Fruit fly (Drosophila melanogaster) whole organism, prepupa: ENCODE results near the gene Teh2.

Source experiments
- Blimp-1 ChIP-seq: fragments of 200-800 bp; sonication (Bioruptor generic); optimal IDR thresholded peaks from 3 replicates; lab custom pipeline; 2017; ENCODE audit warnings: missing biosample characterization, missing genetic modification characterization, mild to moderate bottlenecking, moderate library complexity, missing genetic modification reagents
- CG11902 ChIP-seq: fragments of 200-800 bp; sonication (Bioruptor generic); optimal IDR thresholded peaks from 3 replicates; lab custom pipeline; 2016; ENCODE audit warnings: missing biosample characterization, missing genetic modification characterization
- CG15336 ChIP-seq: fragments of 200-800 bp; sonication (Bioruptor generic); IDR thresholded peaks from 2 replicates; pipeline ENCODE4 v1.3.6; 2022; ENCODE audit warnings: missing biosample characterization, missing genetic modification characterization
- CG1621 ChIP-seq: fragments of 200-800 bp; sonication (Bioruptor generic); optimal IDR thresholded peaks from 3 replicates; lab custom pipeline; 2018; ENCODE audit warnings: missing biosample characterization, mild to moderate bottlenecking, missing genetic modification characterization
- CG16779 ChIP-seq: fragments of 200-800 bp; sonication (Bioruptor generic); optimal IDR thresholded peaks from 3 replicates; lab custom pipeline; 2017; ENCODE audit warnings: missing biosample characterization, mild to moderate bottlenecking, missing genetic modification characterization
- CG32006 ChIP-seq: fragments of 200-800 bp; sonication (Bioruptor generic); optimal IDR thresholded peaks from 3 replicates; lab custom pipeline; 2017; ENCODE audit warnings: missing biosample characterization, mild to moderate bottlenecking, missing genetic modification characterization
- CG4318 ChIP-seq: fragments of 200-800 bp; sonication (Bioruptor generic); optimal IDR thresholded peaks from 3 replicates; lab custom pipeline; 2017; ENCODE audit warnings: missing biosample characterization, mild to moderate bottlenecking, missing genetic modification characterization
- CG6163 ChIP-seq: fragments of 200-800 bp; sonication (Bioruptor generic); IDR thresholded peaks from 3 replicates; pipeline ENCODE4 v1.3.6; 2022; ENCODE audit warnings: missing biosample characterization, missing genetic modification characterization
- CG6276 ChIP-seq: fragments of 200-800 bp; sonication (Bioruptor generic); optimal IDR thresholded peaks from 2 replicates; lab custom pipeline; 2017; ENCODE audit warnings: missing biosample characterization, mild to moderate bottlenecking, missing genetic modification characterization
- CG6792 ChIP-seq: fragments of 200-800 bp; sonication (Bioruptor generic); optimal IDR thresholded peaks from 3 replicates; lab custom pipeline; 2016; ENCODE audit warnings: missing biosample characterization, missing genetic modification characterization
- CG6808 ChIP-seq: fragments of 200-800 bp; sonication (Bioruptor generic); optimal IDR thresholded peaks from 3 replicates; lab custom pipeline; 2017; ENCODE audit warnings: missing biosample characterization, missing genetic modification characterization, mild to moderate bottlenecking, moderate library complexity, missing genetic modification reagents
- CG6854 ChIP-seq: fragments of 200-800 bp; sonication (Bioruptor generic); optimal IDR thresholded peaks from 2 replicates; lab custom pipeline; 2017; ENCODE audit warnings: missing biosample characterization, mild to moderate bottlenecking, missing genetic modification characterization
- CG7368 ChIP-seq: fragments of 200-800 bp; sonication (Bioruptor generic); optimal IDR thresholded peaks from 3 replicates; lab custom pipeline; 2016; ENCODE audit warnings: missing biosample characterization, missing genetic modification characterization
- CG8119 ChIP-seq: fragments of 200-800 bp; sonication (Bioruptor generic); IDR thresholded peaks from 3 replicates; pipeline ENCODE4 v1.3.6; 2022; ENCODE audit warnings: missing biosample characterization, missing genetic modification characterization
- CG8319 ChIP-seq: fragments of 200-800 bp; sonication (Bioruptor generic); optimal IDR thresholded peaks from 3 replicates; lab custom pipeline; 2016; ENCODE audit warnings: missing biosample characterization, missing genetic modification characterization
- CG8632 ChIP-seq: fragments of 200-800 bp; sonication (Bioruptor generic); optimal IDR thresholded peaks from 3 replicates; lab custom pipeline; 2016; ENCODE audit warnings: missing biosample characterization, missing genetic modification characterization
- CG9139 ChIP-seq: fragments of 200-800 bp; sonication (Bioruptor generic); optimal IDR thresholded peaks from 3 replicates; lab custom pipeline; 2017; ENCODE audit warnings: missing biosample characterization, mild to moderate bottlenecking, missing genetic modification characterization
- Eip75B ChIP-seq: fragments of 200-800 bp; sonication (Bioruptor generic); optimal IDR thresholded peaks from 3 replicates; lab custom pipeline; 2016; ENCODE audit warnings: missing biosample characterization, missing genetic modification characterization
- Eip78C ChIP-seq: fragments of 200-800 bp; sonication (Bioruptor generic); peaks from one replicate; lab custom pipeline; 2016; ENCODE audit warnings: missing biosample characterization, missing genetic modification characterization
- Eip93F ChIP-seq: fragments of 200-800 bp; sonication (Bioruptor generic); optimal IDR thresholded peaks from 2 replicates; lab custom pipeline; 2016; ENCODE audit warnings: missing biosample characterization, mild to moderate bottlenecking, missing genetic modification characterization
- Ets96B ChIP-seq: fragments of 200-800 bp; optimal IDR thresholded peaks from 2 replicates; lab custom pipeline; 2019; ENCODE audit warnings: missing biosample characterization, mild to moderate bottlenecking, missing genetic modification characterization, moderate library complexity
- Hr39 ChIP-seq: fragments of 200-800 bp; sonication (Bioruptor generic); optimal IDR thresholded peaks from 2 replicates; lab custom pipeline; 2016; ENCODE audit warnings: missing biosample characterization, missing genetic modification characterization
- Met ChIP-seq: fragments of 200-800 bp; sonication (Bioruptor generic); optimal IDR thresholded peaks from 3 replicates; lab custom pipeline; 2016; ENCODE audit warnings: missing biosample characterization, missing genetic modification characterization
- Sox102F ChIP-seq: fragments of 200-800 bp; sonication (Bioruptor generic); optimal IDR thresholded peaks from 2 replicates; lab custom pipeline; 2016; ENCODE audit warnings: missing biosample characterization, mild to moderate bottlenecking, missing genetic modification characterization
- Sox14 ChIP-seq: fragments of 200-800 bp; sonication (Bioruptor generic); optimal IDR thresholded peaks from 3 replicates; lab custom pipeline; 2016; ENCODE audit warnings: missing biosample characterization, missing genetic modification characterization
- achi ChIP-seq: fragments of 200-800 bp; sonication (Bioruptor generic); optimal IDR thresholded peaks from 3 replicates; lab custom pipeline; 2016; ENCODE audit warnings: missing biosample characterization, missing genetic modification characterization
- acj6 ChIP-seq: fragments of 200-800 bp; sonication (Bioruptor generic); optimal IDR thresholded peaks from 3 replicates; lab custom pipeline; 2016; ENCODE audit warnings: missing biosample characterization, missing genetic modification characterization
- cyc ChIP-seq: fragments of 200-800 bp; sonication (Bioruptor generic); optimal IDR thresholded peaks from 3 replicates; lab custom pipeline; 2016; ENCODE audit warnings: missing biosample characterization, missing genetic modification characterization
- dac ChIP-seq: fragments of 200-800 bp; sonication (Bioruptor generic); optimal IDR thresholded peaks from 2 replicates; lab custom pipeline; 2017; ENCODE audit warnings: missing biosample characterization, mild to moderate bottlenecking, missing genetic modification characterization
- dsx ChIP-seq: fragments of 200-800 bp; optimal IDR thresholded peaks from 3 replicates; lab custom pipeline; 2019; ENCODE audit warnings: missing biosample characterization, mild to moderate bottlenecking, missing genetic modification characterization, moderate library complexity; ENCODE audit not compliant: poor library complexity, severe bottlenecking
- eg ChIP-seq: fragments of 200-800 bp; sonication (Bioruptor generic); IDR thresholded peaks from 3 replicates; pipeline ENCODE4 v1.3.6; 2022; ENCODE audit warnings: missing biosample characterization, missing genetic modification characterization
- fd85E ChIP-seq: fragments of 200-800 bp; sonication (Bioruptor generic); optimal IDR thresholded peaks from 3 replicates; lab custom pipeline; 2016; ENCODE audit warnings: missing biosample characterization, missing genetic modification characterization
- fkh ChIP-seq: fragments of 200-800 bp; sonication (Bioruptor generic); optimal IDR thresholded peaks from 3 replicates; lab custom pipeline; 2017; ENCODE audit warnings: missing biosample characterization, mild to moderate bottlenecking, missing genetic modification characterization, moderate library complexity
- lz ChIP-seq: fragments of 200-800 bp; sonication (Bioruptor generic); optimal IDR thresholded peaks from 3 replicates; lab custom pipeline; 2016; ENCODE audit warnings: missing biosample characterization, missing genetic modification characterization
- salr ChIP-seq, 2 experiments: fragments of 200-800 bp; sonication (Bioruptor generic); optimal IDR thresholded peaks; 3 replicates each; lab custom pipeline; 2016 to 2018; ENCODE audit warnings: missing biosample characterization in 2 of 2, missing genetic modification characterization in 2 of 2, mild to moderate bottlenecking in 1 of 2
- ss ChIP-seq, 2 experiments: fragments of 200-800 bp; sonication (Bioruptor generic); optimal IDR thresholded peaks; 2 replicates in 1 of 2; 3 replicates in 1 of 2; lab custom pipeline; 2017 to 2018; ENCODE audit warnings: mild to moderate bottlenecking in 2 of 2, missing biosample characterization in 2 of 2, missing genetic modification characterization in 2 of 2, moderate library complexity in 1 of 2
- svp ChIP-seq: fragments of 200-800 bp; sonication (Bioruptor generic); peaks from one replicate; lab custom pipeline; 2016; ENCODE audit warnings: missing biosample characterization, missing genetic modification characterization
- vri ChIP-seq: fragments of 200-800 bp; sonication (Bioruptor generic); optimal IDR thresholded peaks from 3 replicates; lab custom pipeline; 2016; ENCODE audit warnings: missing biosample characterization, mild to moderate bottlenecking, missing genetic modification characterization

Teh2 gene

dm6 chr3L:4221226-4221770 is 33.5 kb upstream of the Teh2 start:
- TF ChIP-seq CG6854 (GFP tag; lab: Kevin White, UChicago) (no peak), CG1621 (tag; lab: Kevin White, UChicago) (peak; percentile 4), Eip78C (GFP tag; lab: Kevin White, UChicago) (peak; percentile 24), CG8119 (GFP tag; lab: Robert Waterston, UW) (no peak), dsx (GFP tag; lab: Kevin White, UChicago) (peak; percentile 16), CG4318 (GFP tag; lab: Kevin White, UChicago) (no peak), CG6808 (GFP tag; lab: Kevin White, UChicago) (peak; percentile 3), CG32006 (GFP tag; lab: Kevin White, UChicago) (no peak), CG16779 (peak; percentile 40), Eip93F (GFP tag; lab: Kevin White, UChicago) (no peak), Eip75B (GFP tag; lab: Kevin White, UChicago) (no peak), CG8632 (GFP tag; lab: Kevin White, UChicago) (no peak), CG9139 (GFP tag; lab: Kevin White, UChicago) (no peak), CG7368 (no peak), svp (GFP tag; lab: Kevin White, UChicago) (peak; percentile 97), dac (no peak), Hr39 (GFP tag; lab: Kevin White, UChicago) (no peak), CG6792 (GFP tag; lab: Kevin White, UChicago) (no peak), CG11902 (GFP tag; lab: Kevin White, UChicago) (no peak), CG6276 (GFP tag; lab: Kevin White, UChicago) (peak; percentile 27), CG8319 (no peak), Met (GFP tag; lab: Kevin White, UChicago) (no peak), acj6 (no peak), ss (GFP tag; optimal IDR thresholded peaks at IDR 0.05; lab: Kevin White, UChicago) (peak in 1 of 2 experiments; percentile 10)

dm6 chr3L:4220679-4221078 is 32.9 kb upstream of the Teh2 start:
- TF ChIP-seq CG8319 = no peak
- peak; percentile 41 for TF ChIP-seq Blimp-1
- no peak for TF ChIP-seq lz (GFP tag; lab: Kevin White, UChicago)
- TF ChIP-seq cyc (GFP tag; lab: Kevin White, UChicago) = no peak
- no peak for TF ChIP-seq CG15336
- peak; percentile 77 for TF ChIP-seq vri
- no peak for TF ChIP-seq Sox14 (GFP tag; lab: Kevin White, UChicago)
- no peak for TF ChIP-seq CG8119 (GFP tag; lab: Robert Waterston, UW)
- no peak for TF ChIP-seq salr (GFP tag; optimal IDR thresholded peaks at IDR 0.05; lab: Kevin White, UChicago)
- no peak for TF ChIP-seq achi (GFP tag; lab: Kevin White, UChicago)
- TF ChIP-seq Met (GFP tag; lab: Kevin White, UChicago) = no peak
- TF ChIP-seq Sox102F = peak; percentile 16
- TF ChIP-seq, all 60 proteins: peak for 3

DNA sequence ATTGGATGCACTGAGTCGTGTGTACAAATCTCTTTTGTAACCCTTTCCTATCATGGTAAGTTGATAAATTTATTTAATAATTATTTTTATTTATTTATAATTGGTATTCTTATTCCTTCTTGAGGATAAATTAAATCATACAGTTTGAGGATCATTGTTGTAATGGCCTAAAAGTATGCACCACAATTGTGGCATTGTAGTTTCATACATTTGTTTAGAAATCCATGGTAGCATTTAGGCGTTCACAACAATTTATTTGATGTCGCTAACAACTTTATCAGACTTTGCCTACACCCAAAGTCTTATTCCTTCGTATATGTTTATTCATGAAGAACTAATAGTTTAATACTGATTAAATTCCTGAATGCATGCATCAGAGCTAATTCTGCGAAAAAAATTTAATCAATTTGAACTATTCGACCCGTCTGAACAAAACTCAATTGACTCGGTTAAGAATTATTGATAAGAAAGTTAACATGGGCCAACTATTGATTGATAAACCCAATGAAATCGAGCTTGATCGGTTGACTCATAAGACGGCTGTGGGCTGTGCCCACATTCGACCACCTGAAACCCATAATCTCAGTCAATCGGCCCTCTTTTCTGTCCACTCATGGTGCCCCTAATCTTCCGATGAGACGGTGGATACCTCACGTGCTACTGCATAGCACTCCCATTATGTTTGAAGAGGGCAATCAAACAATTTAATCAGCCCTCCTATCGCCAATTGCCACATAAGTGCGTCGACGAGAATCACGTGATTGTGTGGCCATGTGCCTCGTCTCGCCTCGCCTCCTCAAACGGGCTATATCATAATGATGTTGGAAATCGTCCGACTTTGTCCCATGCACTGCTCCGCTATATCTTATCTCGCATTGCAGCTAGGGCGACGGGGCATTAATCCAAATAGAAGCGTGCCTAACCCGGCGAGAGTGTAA is 31.7 kb upstream of the Teh2 start:
- no peak for TF ChIP-seq Ets96B (tag; lab: Kevin White, UChicago)
- peak; percentile 42; the same call in 1 of the 3 replicates for TF ChIP-seq eg (GFP tag; lab: Robert Waterston, UW)
- no peak for TF ChIP-seq CG7368
- TF ChIP-seq CG6276 (GFP tag; lab: Kevin White, UChicago) = peak; percentile 1
- peak; percentile 70 for TF ChIP-seq svp (GFP tag; lab: Kevin White, UChicago)
- TF ChIP-seq fkh (GFP tag; lab: Kevin White, UChicago) = peak; percentile 63
- TF ChIP-seq fd85E (GFP tag; lab: Kevin White, UChicago) = no peak
- TF ChIP-seq CG6163 = peak; percentile 62
- TF ChIP-seq Eip78C (GFP tag; lab: Kevin White, UChicago) = peak; percentile 48
